Fruit fly (Drosophila melanogaster) ovary, adult (tissue): ENCODE measurements around the gene Rip11.

Experiments
- CG17801 ChIP-seq: fragments of 200-800 bp; optimal IDR thresholded peaks from 2 replicates; lab custom pipeline; 2019; ENCODE audit warnings: missing biosample characterization, mild to moderate bottlenecking, missing genetic modification characterization, moderate library complexity; ENCODE audit not compliant: partially characterized antibody

Gene Rip11

DNA sequence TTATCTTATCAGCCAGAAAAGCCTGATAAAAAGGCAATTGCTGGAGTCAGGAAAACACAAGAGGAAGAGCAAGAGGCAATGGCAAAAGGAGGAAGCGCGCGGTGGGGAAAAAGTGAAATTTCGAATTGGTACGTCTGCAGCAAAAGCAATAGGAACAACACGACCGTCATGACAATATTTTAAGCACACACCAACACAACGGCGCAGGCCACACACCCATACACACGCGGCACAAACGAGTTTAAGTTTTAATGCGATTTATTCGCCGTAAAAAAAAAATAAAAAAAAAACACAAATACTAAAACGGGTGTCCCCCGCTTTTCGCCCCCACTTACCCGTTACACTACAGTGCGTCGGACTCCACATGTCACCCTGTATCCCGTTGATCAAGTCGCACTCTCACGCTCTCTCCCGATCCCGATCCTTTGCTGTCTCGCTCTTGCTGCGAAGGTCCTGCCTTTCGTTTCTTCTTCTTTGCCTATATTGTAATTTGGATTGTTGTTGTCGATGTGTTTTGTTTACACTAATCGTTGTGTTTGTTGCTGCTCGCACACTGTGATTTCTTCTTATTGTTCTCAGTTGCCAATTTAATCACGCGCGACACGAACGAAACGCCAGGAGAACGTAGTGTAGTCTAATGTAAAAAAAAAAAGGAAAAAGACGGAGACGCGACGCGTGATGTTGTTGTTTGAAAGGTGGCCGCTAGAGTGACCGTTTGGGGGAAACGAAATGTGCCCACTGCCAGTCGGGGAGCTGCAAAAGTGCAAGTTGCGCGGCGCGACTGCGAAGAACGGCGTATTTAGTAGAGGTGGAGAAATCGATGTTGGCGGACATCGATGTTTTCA, at the start of gene Rip11:
Rip11 (minus strand) TSS at position 794 of the 845 bp plus-strand sequence.
- peak; percentile 16 for TF ChIP-seq CG17801 (GFP tag; lab: Kevin White, UChicago)

dm6 chrX:18695603-18696002, 48.2 kb upstream of the Rip11 start:
- TF ChIP-seq CG17801 (GFP tag; lab: Kevin White, UChicago) = no peak

- TF ChIP-seq CG17801 (GFP tag; lab: Kevin White, UChicago) = no peak
These were observed 45.6 kb upstream of the Rip11 start, which contains the start of gene Cyp18a1 for dm6 chrX:18692948-18693502. Gene Cyp18a1, minus strand, starts transcription at chrX:18693042.

DNA sequence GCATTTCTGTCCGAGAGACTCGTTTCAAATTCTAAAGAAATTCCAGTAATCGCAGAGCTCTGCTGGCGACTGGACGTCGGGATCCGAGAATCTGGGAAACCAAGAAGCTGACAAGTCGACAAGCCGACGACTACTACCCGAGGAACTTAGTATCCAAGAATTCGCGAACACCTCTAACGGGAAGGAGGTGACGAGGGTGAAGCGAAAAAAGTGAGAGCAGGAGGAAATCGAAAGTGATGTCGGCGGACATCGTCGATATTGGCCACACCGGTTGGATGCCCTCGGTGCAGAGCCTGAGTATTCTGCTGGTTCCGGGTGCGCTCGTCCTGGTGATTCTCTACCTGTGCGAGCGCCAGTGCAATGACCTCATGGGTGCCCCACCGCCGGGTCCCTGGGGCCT, 38.3 kb upstream of the Rip11 start, which contains the start of gene phtm:
phtm (plus strand) TSS at position 41 of the 400 bp plus-strand sequence.
- no peak for TF ChIP-seq CG17801 (GFP tag; lab: Kevin White, UChicago)

DNA sequence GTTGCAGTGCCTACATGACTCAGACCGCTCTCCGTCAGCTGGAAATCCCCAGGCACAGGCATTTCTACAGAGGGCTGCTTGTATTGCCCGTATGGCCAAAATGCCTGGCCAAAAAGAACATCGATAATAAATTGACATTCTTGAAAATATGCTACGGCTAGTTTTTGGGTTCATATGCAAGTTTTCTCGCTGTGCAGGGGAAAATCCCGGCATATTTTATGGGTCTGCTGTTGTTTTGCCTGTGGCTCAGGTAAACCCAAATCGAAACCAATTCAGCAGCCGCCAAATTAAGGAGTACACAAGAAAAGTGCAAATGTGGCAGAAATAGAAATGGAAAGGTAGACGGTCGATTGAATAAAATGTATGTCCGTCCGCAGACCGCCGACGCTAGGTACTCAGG, 37.5 kb upstream of the Rip11 start:
- no peak for TF ChIP-seq CG17801 (GFP tag; lab: Kevin White, UChicago)

DNA sequence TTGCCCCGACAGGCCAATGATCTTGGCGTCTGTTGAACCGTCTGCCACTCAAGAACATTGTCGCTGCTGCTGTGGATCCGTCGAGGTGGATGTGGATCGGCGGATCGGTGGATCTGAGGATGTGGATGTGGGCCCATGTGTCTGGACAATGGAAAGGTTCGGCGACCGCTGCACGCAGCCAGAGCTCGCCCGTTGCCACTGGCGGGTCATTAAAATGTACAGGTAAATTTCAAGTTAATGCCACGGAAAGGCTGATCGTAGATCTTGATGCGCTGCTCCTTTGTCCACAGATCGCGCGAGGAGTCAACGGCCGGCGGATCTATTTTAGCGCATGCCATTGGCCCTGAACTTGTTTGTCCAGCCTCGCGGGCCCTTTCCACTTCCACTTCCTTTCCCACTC, 37.1 kb upstream of the Rip11 start:
- no peak for TF ChIP-seq CG17801 (GFP tag; lab: Kevin White, UChicago)

DNA sequence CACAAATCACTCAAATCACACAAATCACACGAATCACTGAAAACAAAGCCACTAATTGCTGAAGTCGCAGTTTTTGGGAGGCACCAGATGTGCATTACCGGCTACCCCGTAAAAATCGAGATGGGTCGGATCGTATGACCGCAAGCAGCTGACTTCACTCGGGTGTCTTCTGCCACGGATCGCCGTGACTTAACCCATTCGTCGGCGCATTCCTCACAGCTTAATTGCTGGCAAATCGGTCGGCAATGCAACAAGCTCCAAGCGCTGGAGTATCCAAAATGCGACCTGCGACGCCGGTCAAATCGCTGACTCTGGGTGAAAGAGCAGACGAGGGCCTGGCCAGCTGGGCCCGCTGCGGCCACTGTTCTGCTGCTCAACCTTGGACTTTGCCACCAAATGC, 35.4 kb upstream of the Rip11 start:
- TF ChIP-seq CG17801 (GFP tag; lab: Kevin White, UChicago) = no peak

DNA sequence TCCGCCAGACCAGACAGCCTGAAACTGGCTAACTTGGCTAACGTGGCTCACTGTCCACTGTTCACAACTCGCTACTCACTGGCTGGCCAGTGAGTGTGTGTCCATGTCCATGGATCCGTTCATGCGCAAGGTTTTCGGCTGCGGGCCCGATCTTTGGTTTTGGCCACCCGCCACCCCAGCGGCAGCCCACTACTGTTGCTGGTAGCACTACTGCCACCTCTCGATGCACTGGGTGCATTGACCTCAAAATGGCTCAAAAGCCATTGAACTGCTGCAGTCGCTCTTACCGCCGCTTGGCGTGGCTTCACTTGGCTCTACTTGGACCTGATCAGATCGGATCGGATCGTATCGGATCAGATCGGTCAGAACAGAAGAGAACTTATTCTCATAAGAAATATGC, 34.0 kb upstream of the Rip11 start:
- TF ChIP-seq CG17801 (GFP tag; lab: Kevin White, UChicago) = no peak

dm6 chrX:18678876-18679275, 31.4 kb upstream of the Rip11 start:
- no peak for TF ChIP-seq CG17801 (GFP tag; lab: Kevin White, UChicago)

- no peak for TF ChIP-seq CG17801 (GFP tag; lab: Kevin White, UChicago)
These were observed 29.3 kb upstream of the Rip11 start for dm6 chrX:18676756-18677155.

- TF ChIP-seq CG17801 (GFP tag; lab: Kevin White, UChicago) = no peak
These were observed 28.3 kb upstream of the Rip11 start for dm6 chrX:18675702-18676101.

- no peak for TF ChIP-seq CG17801 (GFP tag; lab: Kevin White, UChicago)
These were observed 27.8 kb upstream of the Rip11 start for dm6 chrX:18675272-18675671.

DNA sequence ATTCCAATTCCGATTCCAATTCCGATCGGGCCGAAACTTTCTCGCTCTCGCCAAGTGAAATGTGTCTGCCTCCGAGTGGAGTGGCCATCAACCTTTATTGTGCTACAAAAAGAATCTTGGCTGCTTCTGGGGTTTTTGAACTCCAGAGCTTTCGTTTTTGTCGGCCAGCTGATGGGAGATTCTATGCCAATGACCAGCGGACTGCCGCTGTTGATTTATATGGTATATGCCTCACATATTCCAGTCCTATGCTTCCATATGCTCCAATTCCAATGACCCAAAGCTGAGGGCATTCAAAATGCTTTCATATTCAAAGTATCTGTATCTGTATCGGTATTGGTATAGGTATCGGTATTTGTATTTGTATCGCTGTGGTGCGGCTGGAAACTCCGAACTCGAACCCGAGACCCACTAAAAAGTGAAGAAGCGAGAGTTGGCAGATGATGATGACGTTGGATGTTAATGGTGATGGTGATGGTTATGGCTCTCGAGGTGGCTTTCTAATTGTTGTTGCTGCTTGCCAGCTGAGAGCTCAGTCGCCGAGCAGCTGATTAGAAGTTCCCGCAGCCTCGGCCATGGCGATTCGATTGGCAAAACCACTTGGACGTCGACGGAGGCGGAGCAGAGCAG, 25.6 kb upstream of the Rip11 start:
- no peak for TF ChIP-seq CG17801 (GFP tag; lab: Kevin White, UChicago)

dm6 chrX:18671545-18672174, 24.2 kb upstream of the Rip11 start:
- no peak for TF ChIP-seq CG17801 (GFP tag; lab: Kevin White, UChicago)
